Fruit fly (Drosophila melanogaster) whole organism, prepupa: ENCODE measurements around the gene CG11927.

Source experiments
- eg ChIP-seq: fragments of 200-800 bp; sonication (Bioruptor generic); IDR thresholded peaks from 3 replicates; pipeline ENCODE4 v1.3.6; 2022; ENCODE audit warnings: missing biosample characterization, missing genetic modification characterization
- spab ChIP-seq: fragments of 200-800 bp; sonication (Bioruptor generic); optimal IDR thresholded peaks from 2 replicates; lab custom pipeline; 2017; ENCODE audit warnings: missing biosample characterization, mild to moderate bottlenecking, missing genetic modification characterization, missing genetic modification reagents

dm6 chr2L:4836193-4836592 is 11.4 kb upstream of the CG11927 start:
- no peak for TF ChIP-seq spab (GFP tag; lab: Kevin White, UChicago)
- 0 out of 3 replicates have a peak, but pooled peaks have one; percentile 62 for TF ChIP-seq eg (GFP tag; lab: Robert Waterston, UW)
